Worm (Caenorhabditis elegans) whole organism, L3 larva: ENCODE data around the gene Y37D8A.6.

Experiments used
- R02D3.7 ChIP-seq: fragments of 150-350 bp; optimal IDR thresholded peaks from 2 replicates; lab custom pipeline; 2014; ENCODE audit warnings: missing biosample characterization, missing genetic modification characterization
- ZK546.5 ChIP-seq: sonication (generic microtip); optimal IDR thresholded peaks from 2 replicates; lab custom pipeline; 2017; ENCODE audit warnings: missing biosample characterization, missing genetic modification characterization
- aly-2 ChIP-seq: fragments of 150-350 bp; optimal IDR thresholded peaks from 2 replicates; lab custom pipeline; 2014; ENCODE audit warnings: missing biosample characterization, missing genetic modification characterization
- ama-1 ChIP-seq: fragments of 150-350 bp; optimal IDR thresholded peaks from 2 replicates; lab custom pipeline; 2018
- ceh-16 ChIP-seq: sonication (generic microtip); optimal IDR thresholded peaks from 2 replicates; lab custom pipeline; 2017; ENCODE audit warnings: missing biosample characterization, missing genetic modification characterization
- ceh-28 ChIP-seq: fragments of 150-350 bp; optimal IDR thresholded peaks from 2 replicates; lab custom pipeline; 2014; ENCODE audit warnings: missing biosample characterization, missing genetic modification reagents, missing genetic modification characterization
- ceh-82 ChIP-seq: fragments of 150-350 bp; optimal IDR thresholded peaks from 2 replicates; lab custom pipeline; 2014; ENCODE audit warnings: missing biosample characterization, missing genetic modification characterization
- ceh-9 ChIP-seq: sonication (generic microtip); optimal IDR thresholded peaks from 2 replicates; lab custom pipeline; 2018; ENCODE audit warnings: missing biosample characterization, missing genetic modification characterization
- daf-12 ChIP-seq: fragments of 150-350 bp; optimal IDR thresholded peaks from 2 replicates; lab custom pipeline; 2014; ENCODE audit warnings: missing biosample characterization, missing genetic modification reagents, missing genetic modification characterization
- egl-27 ChIP-seq: sonication (generic microtip); optimal IDR thresholded peaks from 4 replicates; lab custom pipeline; 2017; ENCODE audit warnings: missing biosample characterization, missing genetic modification reagents, missing genetic modification characterization
- egl-5 ChIP-seq: fragments of 150-350 bp; optimal IDR thresholded peaks from 2 replicates; lab custom pipeline; 2017; ENCODE audit warnings: missing biosample characterization, missing genetic modification reagents, missing genetic modification characterization, inconsistent platforms
- elt-1 ChIP-seq: fragments of 150-350 bp; optimal IDR thresholded peaks from 2 replicates; lab custom pipeline; 2014; ENCODE audit warnings: missing biosample characterization, missing genetic modification characterization
- elt-2 ChIP-seq: sonication (generic microtip); optimal IDR thresholded peaks from 2 replicates; lab custom pipeline; 2016; ENCODE audit warnings: missing genetic modification reagents, mild to moderate bottlenecking, missing genetic modification characterization, missing compliant biosample characterization
- elt-3 ChIP-seq, 3 experiments: fragments of 150-350 bp in 1 of 3; sonication (generic microtip) in 2 of 3; optimal IDR thresholded peaks; 2 replicates in 2 of 3; 4 replicates in 1 of 3; lab custom pipeline; 2014 to 2017; ENCODE audit warnings: missing biosample characterization in 3 of 3, missing genetic modification characterization in 3 of 3
- eor-1 ChIP-seq, 2 experiments: fragments of 150-350 bp; optimal IDR thresholded peaks; 2 replicates each; lab custom pipeline; 2014 to 2018; ENCODE audit warnings: missing biosample characterization in 2 of 2, missing genetic modification characterization in 2 of 2
- fkh-10 ChIP-seq: sonication (generic microtip); optimal IDR thresholded peaks from 2 replicates; lab custom pipeline; 2017; ENCODE audit warnings: missing biosample characterization, missing genetic modification reagents, missing genetic modification characterization
- fkh-2 ChIP-seq: fragments of 150-350 bp; optimal IDR thresholded peaks from 2 replicates; lab custom pipeline; 2014; ENCODE audit warnings: missing biosample characterization, missing genetic modification reagents, missing genetic modification characterization
- fos-1 ChIP-seq: fragments of 150-350 bp; optimal IDR thresholded peaks from 2 replicates; lab custom pipeline; 2014; ENCODE audit warnings: missing biosample characterization, missing genetic modification characterization
- hmg-11 ChIP-seq: sonication (generic microtip); optimal IDR thresholded peaks from 2 replicates; lab custom pipeline; 2016; ENCODE audit warnings: missing genetic modification characterization, missing compliant biosample characterization
- lin-15B ChIP-seq: fragments of 150-350 bp; optimal IDR thresholded peaks from 2 replicates; lab custom pipeline; 2014; ENCODE audit warnings: missing biosample characterization, missing genetic modification characterization
- lin-39 ChIP-seq: fragments of 150-350 bp; optimal IDR thresholded peaks from 2 replicates; lab custom pipeline; 2018; ENCODE audit warnings: missing biosample characterization, missing genetic modification reagents, missing genetic modification characterization
- lsy-12 ChIP-seq: sonication (generic microtip); optimal IDR thresholded peaks from 2 replicates; lab custom pipeline; 2016; ENCODE audit warnings: mild to moderate bottlenecking, missing genetic modification characterization, missing compliant biosample characterization
- mml-1 ChIP-seq: fragments of 150-350 bp; sonication (generic microtip); optimal IDR thresholded peaks from 3 replicates; lab custom pipeline; 2014; ENCODE audit warnings: missing biosample characterization, missing genetic modification characterization
- nfya-1 ChIP-seq: sonication (generic microtip); optimal IDR thresholded peaks from 2 replicates; lab custom pipeline; 2017; ENCODE audit warnings: missing genetic modification characterization, mild to moderate bottlenecking, missing compliant biosample characterization, antibody characterized with exemption, moderate library complexity; ENCODE audit not compliant: insufficient read depth
- nhr-11 ChIP-seq: fragments of 150-350 bp; optimal IDR thresholded peaks from 2 replicates; lab custom pipeline; 2014; ENCODE audit warnings: missing biosample characterization, missing genetic modification characterization
- nhr-12 ChIP-seq: fragments of 150-350 bp; optimal IDR thresholded peaks from 2 replicates; lab custom pipeline; 2014; ENCODE audit warnings: missing biosample characterization, missing genetic modification characterization
- nhr-23 ChIP-seq: fragments of 150-350 bp; optimal IDR thresholded peaks from 2 replicates; lab custom pipeline; 2014; ENCODE audit warnings: missing biosample characterization, missing genetic modification reagents, missing genetic modification characterization
- nhr-237 ChIP-seq: fragments of 150-350 bp; optimal IDR thresholded peaks from 2 replicates; lab custom pipeline; 2014; ENCODE audit warnings: missing biosample characterization, missing genetic modification characterization
- nhr-25 ChIP-seq: sonication (generic microtip); optimal IDR thresholded peaks from 2 replicates; lab custom pipeline; 2017; ENCODE audit warnings: missing biosample characterization, missing genetic modification characterization
- nhr-28 ChIP-seq: fragments of 150-350 bp; optimal IDR thresholded peaks from 2 replicates; lab custom pipeline; 2014; ENCODE audit warnings: missing biosample characterization, missing genetic modification characterization
- nhr-43 ChIP-seq: sonication (generic microtip); optimal IDR thresholded peaks from 2 replicates; lab custom pipeline; 2016; ENCODE audit warnings: mild to moderate bottlenecking, missing genetic modification characterization, missing compliant biosample characterization; ENCODE audit not compliant: poor library complexity, severe bottlenecking
- nhr-67 ChIP-seq: fragments of 150-350 bp; optimal IDR thresholded peaks from 2 replicates; lab custom pipeline; 2014; ENCODE audit warnings: missing biosample characterization, missing genetic modification characterization
- nhr-76 ChIP-seq: fragments of 150-350 bp; sonication (generic microtip); optimal IDR thresholded peaks from 5 replicates; lab custom pipeline; 2014; ENCODE audit warnings: missing biosample characterization, missing genetic modification characterization
- nhr-77 ChIP-seq: fragments of 150-350 bp; optimal IDR thresholded peaks from 2 replicates; lab custom pipeline; 2014; ENCODE audit warnings: missing biosample characterization, missing genetic modification characterization
- pha-4 ChIP-seq: fragments of 150-350 bp; optimal IDR thresholded peaks from 2 replicates; lab custom pipeline; 2014; ENCODE audit warnings: missing biosample characterization, missing genetic modification reagents, missing genetic modification characterization
- pqm-1 ChIP-seq: fragments of 150-350 bp; optimal IDR thresholded peaks from 2 replicates; lab custom pipeline; 2017; ENCODE audit warnings: missing biosample characterization, missing genetic modification characterization, inconsistent platforms
- sea-2 ChIP-seq: fragments of 150-350 bp; sonication (generic microtip); optimal IDR thresholded peaks from 4 replicates; lab custom pipeline; 2014; ENCODE audit warnings: missing biosample characterization, missing genetic modification reagents, missing genetic modification characterization
- skn-1 ChIP-seq: fragments of 150-350 bp; optimal IDR thresholded peaks from 2 replicates; lab custom pipeline; 2014; ENCODE audit warnings: missing biosample characterization, missing genetic modification characterization
- tbx-2 ChIP-seq: sonication (generic microtip); optimal IDR thresholded peaks from 2 replicates; lab custom pipeline; 2016; ENCODE audit warnings: mild to moderate bottlenecking, missing genetic modification characterization, missing compliant biosample characterization
- unc-39 ChIP-seq: sonication (generic microtip); optimal IDR thresholded peaks from 4 replicates; lab custom pipeline; 2017; ENCODE audit warnings: missing biosample characterization, missing genetic modification characterization
- unc-62 ChIP-seq: fragments of 150-350 bp; sonication (generic microtip); optimal IDR thresholded peaks from 4 replicates; lab custom pipeline; 2014; ENCODE audit warnings: missing biosample characterization, missing genetic modification reagents, missing genetic modification characterization
- ztf-11 ChIP-seq: fragments of 150-350 bp; optimal IDR thresholded peaks from 2 replicates; lab custom pipeline; 2014; ENCODE audit warnings: missing biosample characterization, missing genetic modification characterization

Y37D8A.6 gene

DNA sequence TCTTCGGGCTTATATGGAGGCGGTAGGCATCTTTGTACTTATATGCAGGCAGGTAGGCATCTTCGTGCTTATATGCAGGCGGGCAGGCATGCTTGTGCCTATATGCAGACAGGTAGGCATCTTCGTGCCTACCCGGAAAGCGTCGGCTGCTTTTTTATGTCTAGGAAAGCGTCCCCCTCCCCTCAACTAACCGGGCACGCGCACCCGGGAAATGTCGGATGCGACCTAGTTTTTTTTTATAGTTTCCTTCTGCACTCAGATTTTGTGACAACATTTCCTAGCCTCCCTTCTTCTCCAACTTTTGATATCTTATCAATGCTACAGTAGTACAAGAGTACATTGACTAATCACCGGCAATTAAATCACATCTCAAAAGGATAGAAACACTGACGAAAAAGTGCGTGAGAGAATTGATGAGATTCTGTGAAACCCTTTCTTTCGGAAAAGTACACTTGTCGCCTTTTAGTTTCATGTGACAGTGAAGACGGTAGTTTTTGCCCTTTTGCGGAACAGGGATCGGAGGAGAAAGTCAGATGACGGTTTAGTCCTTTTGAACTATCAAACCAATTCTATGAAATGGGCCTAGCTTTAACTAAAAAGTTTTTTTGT, 21.0 kb downstream of the Y37D8A.6 start:
- TF ChIP-seq elt-3 (tag; optimal IDR thresholded peaks at IDR 0.05; lab: Kevin White, UChicago) (peak; percentile 49 to 95 (median 82)), ceh-9 (tag; lab: Kevin White, UChicago) (no peak), nhr-76 (tag; lab: Kevin White, UChicago) (no peak), lin-15B (tag; lab: Kevin White, UChicago) (peak; percentile 20), daf-12 (tag; lab: Kevin White, UChicago) (peak; percentile 43), skn-1 (tag; lab: Kevin White, UChicago) (no peak), ztf-11 (tag; lab: Kevin White, UChicago) (no peak), ceh-28 (tag; lab: Kevin White, UChicago) (peak; percentile 20), egl-5 (tag; lab: Kevin White, UChicago) (no peak), nhr-43 (peak; percentile 86), unc-62 (GFP tag; lab: Kevin White, UChicago) (peak; percentile 59), aly-2 (tag; lab: Kevin White, UChicago) (no peak), nhr-25 (peak; percentile 83), R02D3.7 (tag; lab: Kevin White, UChicago) (peak; percentile 21), nhr-23 (tag; lab: Kevin White, UChicago) (peak; percentile 94)
- TF ChIP-seq, all 47 proteins: peak for 9

DNA sequence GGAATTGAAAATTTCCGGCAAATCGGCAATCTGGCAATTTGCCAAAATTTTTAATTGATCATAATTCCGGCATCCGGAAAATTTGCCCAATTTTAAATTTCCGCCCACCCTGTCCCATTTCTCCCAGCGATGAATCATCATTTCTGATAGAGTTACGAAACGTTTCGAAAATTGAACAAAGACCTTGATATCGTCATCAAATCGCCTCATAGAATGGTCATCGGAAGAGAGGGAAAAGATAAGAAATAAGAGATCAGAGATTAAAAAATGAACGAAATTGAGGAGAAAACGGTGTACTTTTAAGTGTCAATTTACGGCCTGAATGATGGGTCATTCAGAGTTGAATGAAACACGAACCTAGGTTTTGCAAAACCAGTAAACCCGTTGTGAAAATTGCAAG, 22.5 kb downstream of the Y37D8A.6 start:
- TF ChIP-seq elt-3 (tag; optimal IDR thresholded peaks at IDR 0.05; lab: Kevin White, UChicago) (peak in 1 of 3 experiments; percentile 78), nhr-67 (no peak), unc-39 (tag; lab: Kevin White, UChicago) (no peak), pqm-1 (tag; lab: Kevin White, UChicago) (peak; percentile 43), elt-2 (tag; lab: Kevin White, UChicago) (peak; percentile 4), nhr-25 (peak; percentile 38), fos-1 (tag; lab: Kevin White, UChicago) (peak; percentile 29), lin-15B (tag; lab: Kevin White, UChicago) (peak; percentile 48), elt-1 (tag; lab: Kevin White, UChicago) (peak; percentile 25), nhr-76 (tag; lab: Kevin White, UChicago) (no peak), skn-1 (tag; lab: Kevin White, UChicago) (no peak)

DNA sequence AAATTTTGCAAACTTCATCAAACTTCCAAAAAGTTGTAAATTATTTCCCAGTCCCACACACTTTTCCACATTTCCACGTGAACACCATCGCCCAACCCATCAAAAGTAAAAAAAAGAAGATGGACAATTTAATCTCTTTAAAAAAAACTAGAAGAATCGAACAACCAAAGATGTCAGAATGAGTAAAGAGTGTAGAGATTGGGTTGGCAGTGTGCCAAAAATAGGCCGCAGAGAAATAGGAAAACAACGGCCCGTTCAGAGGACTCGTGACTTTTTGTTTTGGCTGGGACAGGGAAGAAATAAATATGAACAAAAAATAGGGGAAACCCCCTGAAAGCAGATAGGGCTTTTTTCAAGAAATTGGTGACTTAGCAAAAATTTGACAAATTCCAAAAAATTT, 27.2 kb downstream of the Y37D8A.6 start:
- TF ChIP-seq hmg-11 (tag; lab: Kevin White, UChicago) (peak; percentile 8), pha-4 (tag; lab: Kevin White, UChicago) (no peak), nhr-43 (peak; percentile 23), nfya-1 (tag; lab: Kevin White, UChicago) (peak; percentile 40), lin-39 (no peak)

DNA sequence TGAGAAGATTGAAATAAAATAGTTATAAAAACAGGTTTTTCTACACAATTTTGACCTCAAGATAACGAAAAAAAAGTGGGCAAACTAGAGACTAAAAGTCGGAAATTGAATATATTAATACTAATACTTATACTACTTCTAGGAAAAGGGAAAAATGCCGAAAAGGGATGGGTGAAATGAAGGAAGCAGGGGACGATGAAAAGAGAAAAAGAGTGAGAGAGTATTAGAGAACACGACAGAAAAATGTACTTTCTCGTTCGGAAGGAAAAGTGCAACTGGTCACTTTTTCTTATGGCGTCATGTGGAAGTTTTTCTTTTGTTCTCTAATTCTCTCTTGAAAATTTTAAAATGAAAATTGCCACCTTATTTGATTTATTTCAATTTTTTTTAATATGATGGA, 28.8 kb downstream of the Y37D8A.6 start:
- TF ChIP-seq unc-62 (GFP tag; lab: Kevin White, UChicago) (peak; percentile 41), nhr-23 (tag; lab: Kevin White, UChicago) (peak; percentile 93), ceh-9 (tag; lab: Kevin White, UChicago) (no peak), ceh-82 (tag; lab: Kevin White, UChicago) (peak; percentile 10), eor-1 (tag; optimal IDR thresholded peaks at IDR 0.05; lab: Kevin White, UChicago) (no peak), ceh-16 (tag; lab: Kevin White, UChicago) (no peak), fkh-10 (peak; percentile 18), nhr-28 (tag; lab: Kevin White, UChicago) (no peak), daf-12 (tag; lab: Kevin White, UChicago) (peak; percentile 99), nhr-25 (peak; percentile 60), nfya-1 (tag; lab: Kevin White, UChicago) (peak; percentile 91), nhr-77 (tag; lab: Kevin White, UChicago) (peak; percentile 17), egl-27 (tag; lab: Kevin White, UChicago) (peak; percentile 14), mml-1 (tag; lab: Kevin White, UChicago) (no peak), ama-1 (lab: Kevin White, UChicago) (no peak), egl-5 (tag; lab: Kevin White, UChicago) (no peak), sea-2 (GFP tag; lab: Kevin White, UChicago) (no peak), nhr-76 (tag; lab: Kevin White, UChicago) (peak; percentile 13), lsy-12 (tag; lab: Kevin White, UChicago) (peak; percentile 4), nhr-67 (no peak), pqm-1 (tag; lab: Kevin White, UChicago) (peak; percentile 93), tbx-2 (peak; percentile 74), fos-1 (tag; lab: Kevin White, UChicago) (peak; percentile 31), lin-15B (tag; lab: Kevin White, UChicago) (peak; percentile 69), nhr-237 (tag; lab: Kevin White, UChicago) (no peak), ZK546.5 (tag; lab: Kevin White, UChicago) (no peak), hmg-11 (tag; lab: Kevin White, UChicago) (peak; percentile 79), skn-1 (tag; lab: Kevin White, UChicago) (peak; percentile 26), ztf-11 (tag; lab: Kevin White, UChicago) (no peak), unc-39 (tag; lab: Kevin White, UChicago) (no peak), elt-3 (tag; optimal IDR thresholded peaks at IDR 0.05; lab: Kevin White, UChicago) (peak in 1 of 3 experiments; percentile 9), nhr-12 (tag; lab: Kevin White, UChicago) (no peak), elt-1 (tag; lab: Kevin White, UChicago) (no peak), lin-39 (no peak), fkh-2 (no peak), aly-2 (tag; lab: Kevin White, UChicago) (no peak), nhr-11 (no peak)
